Worm (Caenorhabditis elegans) whole organism, L2 larva: ENCODE data around the gene spig-3.

Experiments
- R02D3.7 ChIP-seq: fragments of 150-350 bp; optimal IDR thresholded peaks from 2 replicates; lab custom pipeline; 2014; ENCODE audit warnings: missing biosample characterization, missing genetic modification characterization
- ama-1 ChIP-seq: fragments of 150-350 bp; optimal IDR thresholded peaks from 2 replicates; lab custom pipeline; 2018; ENCODE audit warnings: inconsistent platforms
- blmp-1 ChIP-seq: sonication (generic microtip); optimal IDR thresholded peaks from 2 replicates; lab custom pipeline; 2017; ENCODE audit warnings: missing genetic modification characterization, mild to moderate bottlenecking, missing compliant biosample characterization, antibody characterized with exemption, moderate library complexity; ENCODE audit not compliant: insufficient read depth
- ceh-82 ChIP-seq: fragments of 150-350 bp; optimal IDR thresholded peaks from 2 replicates; lab custom pipeline; 2014; ENCODE audit warnings: missing biosample characterization, missing genetic modification characterization
- mdl-1 ChIP-seq, 2 experiments: fragments of 150-350 bp in 1 of 2; sonication (generic microtip) in 1 of 2; optimal IDR thresholded peaks; 2 replicates each; lab custom pipeline; 2017; ENCODE audit warnings: missing biosample characterization in 2 of 2, missing genetic modification characterization in 2 of 2
- nhr-10 ChIP-seq: sonication (generic microtip); optimal IDR thresholded peaks from 2 replicates; lab custom pipeline; 2017; ENCODE audit warnings: missing biosample characterization, missing genetic modification characterization
- nhr-11 ChIP-seq: fragments of 150-350 bp; optimal IDR thresholded peaks from 2 replicates; lab custom pipeline; 2014; ENCODE audit warnings: missing biosample characterization, missing genetic modification characterization
- nhr-237 ChIP-seq: fragments of 150-350 bp; optimal IDR thresholded peaks from 2 replicates; lab custom pipeline; 2014; ENCODE audit warnings: missing biosample characterization, missing genetic modification characterization
- nhr-25 ChIP-seq: fragments of 150-350 bp; sonication (generic microtip); optimal IDR thresholded peaks from 3 replicates; lab custom pipeline; 2014; ENCODE audit warnings: missing biosample characterization, missing genetic modification characterization
- skn-1 ChIP-seq: sonication (generic microtip); optimal IDR thresholded peaks from 2 replicates; lab custom pipeline; 2017; ENCODE audit warnings: missing biosample characterization, missing genetic modification characterization
- sma-9 ChIP-seq, 2 experiments: fragments of 150-350 bp in 1 of 2; sonication (generic microtip) in 1 of 2; optimal IDR thresholded peaks; 2 replicates each; lab custom pipeline; 2014 to 2016; ENCODE audit warnings: missing genetic modification characterization in 2 of 2, mild to moderate bottlenecking in 1 of 2, missing biosample characterization in 1 of 2, missing compliant biosample characterization in 1 of 2, missing genetic modification reagents in 1 of 2, moderate library complexity in 1 of 2
- unc-62 ChIP-seq: fragments of 150-350 bp; optimal IDR thresholded peaks from 2 replicates; lab custom pipeline; 2014; ENCODE audit warnings: missing biosample characterization, missing genetic modification reagents, missing genetic modification characterization

- TF ChIP-seq ama-1 (lab: Kevin White, UChicago) (no peak), ceh-82 (no peak), nhr-11 (tag; lab: Kevin White, UChicago) (no peak), nhr-25 (tag; lab: Kevin White, UChicago) (no peak), unc-62 (no peak), sma-9 (GFP tag; optimal IDR thresholded peaks at IDR 0.05; lab: Kevin White, UChicago) (no peak), sma-9 (tag; optimal IDR thresholded peaks at IDR 0.05; lab: Kevin White, UChicago) (no peak), mdl-1 (tag; optimal IDR thresholded peaks at IDR 0.05; lab: Kevin White, UChicago) (no peak), nhr-10 (no peak), nhr-237 (tag; lab: Kevin White, UChicago) (no peak), R02D3.7 (tag; lab: Kevin White, UChicago) (no peak), blmp-1 (tag; lab: Kevin White, UChicago) (no peak), skn-1 (no peak)
Measured at ce11 chrV:14334901-14335300, 35.4 kb upstream of the spig-3 start, which contains the start of gene srm-5.
